Worm (Caenorhabditis elegans) whole organism, L2 larva: ENCODE data around the gene phat-6.

ENCODE experiments used
- Y55F3AM.14 ChIP-seq: fragments of 200-800 bp; sonication (Bioruptor generic); optimal IDR thresholded peaks from 2 replicates; lab custom pipeline; 2018; ENCODE audit warnings: mild to moderate bottlenecking, missing genetic modification characterization, missing compliant biosample characterization
- ama-1 ChIP-seq: fragments of 150-350 bp; optimal IDR thresholded peaks from 2 replicates; lab custom pipeline; 2018; ENCODE audit warnings: inconsistent platforms
- ceh-82 ChIP-seq: fragments of 150-350 bp; optimal IDR thresholded peaks from 2 replicates; lab custom pipeline; 2014; ENCODE audit warnings: missing biosample characterization, missing genetic modification characterization
- crh-2 ChIP-seq: sonication (generic microtip); optimal IDR thresholded peaks from 2 replicates; lab custom pipeline; 2017; ENCODE audit warnings: missing biosample characterization, missing genetic modification characterization
- egl-27 ChIP-seq: sonication (generic microtip); optimal IDR thresholded peaks from 3 replicates; lab custom pipeline; 2017; ENCODE audit warnings: missing biosample characterization, missing genetic modification reagents, missing genetic modification characterization
- elt-3 ChIP-seq: sonication (generic microtip); optimal IDR thresholded peaks from 2 replicates; lab custom pipeline; 2017; ENCODE audit warnings: missing biosample characterization, missing genetic modification characterization
- lin-11 ChIP-seq: fragments of 150-350 bp; sonication (generic microtip); optimal IDR thresholded peaks from 2 replicates; lab custom pipeline; 2014; ENCODE audit warnings: missing biosample characterization, missing genetic modification characterization, inconsistent platforms, mixed read lengths
- lin-39 ChIP-seq: fragments of 150-350 bp; optimal IDR thresholded peaks from 2 replicates; lab custom pipeline; 2014; ENCODE audit warnings: missing biosample characterization, missing genetic modification reagents, missing genetic modification characterization
- nhr-11 ChIP-seq: fragments of 150-350 bp; optimal IDR thresholded peaks from 2 replicates; lab custom pipeline; 2014; ENCODE audit warnings: missing biosample characterization, missing genetic modification characterization
- nhr-12 ChIP-seq: fragments of 150-350 bp; optimal IDR thresholded peaks from 2 replicates; lab custom pipeline; 2014; ENCODE audit warnings: missing biosample characterization, missing genetic modification characterization
- skn-1 ChIP-seq: sonication (generic microtip); optimal IDR thresholded peaks from 2 replicates; lab custom pipeline; 2017; ENCODE audit warnings: missing biosample characterization, missing genetic modification characterization
- snpc-4 ChIP-seq: fragments of 150-350 bp; optimal IDR thresholded peaks from 2 replicates; lab custom pipeline; 2014; ENCODE audit warnings: missing biosample characterization, missing genetic modification characterization

DNA sequence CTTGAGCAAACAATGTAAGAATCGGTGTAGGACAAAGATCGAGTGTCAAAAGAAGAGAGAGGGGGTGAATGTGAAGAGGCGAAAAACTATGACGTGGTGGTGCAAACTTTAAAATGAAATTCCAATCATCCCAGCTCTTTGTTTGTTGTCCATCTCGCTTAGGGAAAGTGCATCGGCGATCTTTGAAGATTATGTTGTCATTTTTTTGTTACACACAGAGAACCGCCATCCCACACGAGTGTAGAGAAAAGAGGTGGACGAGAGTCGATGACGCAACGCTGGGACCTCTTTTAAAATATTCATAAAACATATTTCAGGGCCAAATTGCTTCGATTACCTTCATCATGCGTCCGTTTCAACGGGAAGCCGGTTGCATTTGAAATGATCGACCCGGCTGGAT is 2.8 kb downstream of the phat-6 start:
- TF ChIP-seq nhr-12 (tag; lab: Kevin White, UChicago), result no peak
- TF ChIP-seq ama-1 (lab: Kevin White, UChicago), result no peak
- no peak for TF ChIP-seq lin-11 (tag; lab: Kevin White, UChicago)
- no peak for TF ChIP-seq Y55F3AM.14 (GFP tag; lab: Kevin White, UChicago)
- no peak for TF ChIP-seq elt-3 (tag; lab: Kevin White, UChicago)
- peak; percentile 14 for TF ChIP-seq crh-2 (tag; lab: Kevin White, UChicago)
- TF ChIP-seq ceh-82 (tag; lab: Kevin White, UChicago), result no peak
- no peak for TF ChIP-seq lin-39 (tag; lab: Kevin White, UChicago)
- no peak for TF ChIP-seq snpc-4 (tag; lab: Kevin White, UChicago)
- no peak for TF ChIP-seq skn-1 (tag; lab: Kevin White, UChicago)
- no peak for TF ChIP-seq egl-27 (tag; lab: Kevin White, UChicago)
- TF ChIP-seq nhr-11 (tag; lab: Kevin White, UChicago), result no peak
